Fruit fly (Drosophila melanogaster) whole organism, embryonic: ENCODE measurements around the gene CG4101.

Source experiments
- B-H2 ChIP-seq: fragments of 200-800 bp; sonication (Bioruptor generic); optimal IDR thresholded peaks from 2 replicates; lab custom pipeline; 2018; ENCODE audit warnings: missing biosample characterization, mild to moderate bottlenecking, missing genetic modification characterization
- BtbVII ChIP-seq: fragments of 200-800 bp; sonication (Bioruptor generic); optimal IDR thresholded peaks from 3 replicates; lab custom pipeline; 2017; ENCODE audit warnings: missing biosample characterization, mild to moderate bottlenecking, missing genetic modification characterization
- Bteb2 ChIP-seq: fragments of 200-800 bp; sonication (Bioruptor generic); optimal IDR thresholded peaks from 2 replicates; lab custom pipeline; 2016; ENCODE audit warnings: missing biosample characterization, missing genetic modification characterization
- CG11504 ChIP-seq: fragments of 200-800 bp; sonication (Bioruptor generic); optimal IDR thresholded peaks from 3 replicates; lab custom pipeline; 2019; ENCODE audit warnings: missing biosample characterization, mild to moderate bottlenecking, missing genetic modification characterization, moderate library complexity
- CG12104 ChIP-seq: fragments of 200-800 bp; sonication (Bioruptor generic); optimal IDR thresholded peaks from 3 replicates; lab custom pipeline; 2016; ENCODE audit warnings: missing biosample characterization, missing genetic modification characterization
- CG12155 ChIP-seq: fragments of 200-800 bp; sonication (Bioruptor generic); optimal IDR thresholded peaks from 3 replicates; lab custom pipeline; 2016; ENCODE audit warnings: missing biosample characterization, missing genetic modification characterization
- CG13287 ChIP-seq: fragments of 200-800 bp; sonication (Bioruptor generic); IDR thresholded peaks from 2 replicates; pipeline ENCODE4 v1.3.6; 2022; ENCODE audit warnings: missing biosample characterization, missing genetic modification characterization; ENCODE audit not compliant: partially characterized antibody
- CG13424 ChIP-seq: fragments of 200-800 bp; sonication (Bioruptor generic); optimal IDR thresholded peaks from 2 replicates; lab custom pipeline; 2019; ENCODE audit warnings: missing biosample characterization, mild to moderate bottlenecking, missing genetic modification characterization, moderate library complexity
- CG14050 ChIP-seq: fragments of 200-800 bp; sonication (Bioruptor generic); IDR thresholded peaks from 3 replicates; pipeline ENCODE4 v1.3.6; 2022; ENCODE audit warnings: missing biosample characterization, missing genetic modification characterization
- CG14667 ChIP-seq: fragments of 200-800 bp; sonication (Bioruptor generic); IDR thresholded peaks from 2 replicates; pipeline ENCODE4 v1.3.6; 2022; ENCODE audit warnings: missing biosample characterization, missing genetic modification characterization
- CG14710 ChIP-seq: fragments of 200-800 bp; sonication (Bioruptor generic); optimal IDR thresholded peaks from 3 replicates; lab custom pipeline; 2019; ENCODE audit warnings: missing biosample characterization, mild to moderate bottlenecking, missing genetic modification characterization, moderate library complexity
- CG15514 ChIP-seq: fragments of 200-800 bp; sonication (Bioruptor generic); optimal IDR thresholded peaks from 3 replicates; lab custom pipeline; 2017; ENCODE audit warnings: missing biosample characterization, missing genetic modification characterization, mild to moderate bottlenecking, moderate library complexity, missing genetic modification reagents
- CG15601 ChIP-seq: fragments of 200-800 bp; sonication (Bioruptor generic); optimal IDR thresholded peaks from 3 replicates; lab custom pipeline; 2019; ENCODE audit warnings: missing biosample characterization, mild to moderate bottlenecking, missing genetic modification characterization, moderate library complexity
- CG17568 ChIP-seq: fragments of 200-800 bp; sonication (Bioruptor generic); optimal IDR thresholded peaks from 2 replicates; lab custom pipeline; 2018; ENCODE audit warnings: missing biosample characterization, mild to moderate bottlenecking, missing genetic modification characterization, moderate library complexity
- CG2129 ChIP-seq: fragments of 200-800 bp; sonication (Bioruptor generic); IDR thresholded peaks from 2 replicates; pipeline ENCODE4 v1.3.6; 2022; ENCODE audit warnings: missing biosample characterization, missing genetic modification characterization; ENCODE audit not compliant: partially characterized antibody
- CG30403 ChIP-seq: fragments of 200-800 bp; sonication (Bioruptor generic); optimal IDR thresholded peaks from 3 replicates; lab custom pipeline; 2016; ENCODE audit warnings: missing biosample characterization, missing genetic modification characterization
- CG34224 ChIP-seq: fragments of 200-800 bp; sonication (Bioruptor generic); IDR thresholded peaks from 3 replicates; pipeline ENCODE4 v1.3.6; 2022; ENCODE audit warnings: missing biosample characterization, missing genetic modification characterization; ENCODE audit not compliant: partially characterized antibody
- CG34422 ChIP-seq: fragments of 200-800 bp; sonication (Bioruptor generic); IDR thresholded peaks from 3 replicates; pipeline ENCODE4 v1.3.6; 2022; ENCODE audit warnings: missing biosample characterization, missing genetic modification characterization
- CG42726 ChIP-seq: fragments of 200-800 bp; sonication (Bioruptor generic); IDR thresholded peaks from 2 replicates; pipeline ENCODE4 v1.3.6; 2022; ENCODE audit warnings: missing biosample characterization, missing genetic modification characterization; ENCODE audit not compliant: partially characterized antibody
- CG4424 ChIP-seq: fragments of 200-800 bp; sonication (Bioruptor generic); optimal IDR thresholded peaks from 3 replicates; lab custom pipeline; 2016; ENCODE audit warnings: missing biosample characterization, missing genetic modification characterization
- CG4854 ChIP-seq: fragments of 200-800 bp; sonication (Bioruptor generic); optimal IDR thresholded peaks from 2 replicates; lab custom pipeline; 2016; ENCODE audit warnings: missing biosample characterization, missing genetic modification characterization, inconsistent platforms
- CG8290 ChIP-seq, 3 experiments: fragments of 200-800 bp; sonication (Bioruptor generic); optimal IDR thresholded peaks; 2 replicates each; lab custom pipeline; 2016 to 2019; ENCODE audit warnings: missing biosample characterization in 3 of 3, missing genetic modification characterization in 3 of 3, mild to moderate bottlenecking in 2 of 3, moderate library complexity in 1 of 3
- CG9215 ChIP-seq: fragments of 200-800 bp; sonication (Bioruptor generic); IDR thresholded peaks from 2 replicates; pipeline ENCODE4 v1.3.6; 2022; ENCODE audit warnings: missing biosample characterization, missing genetic modification characterization
- CG9437 ChIP-seq: fragments of 200-800 bp; sonication (Bioruptor generic); optimal IDR thresholded peaks from 2 replicates; lab custom pipeline; 2018; ENCODE audit warnings: missing biosample characterization, mild to moderate bottlenecking, missing genetic modification characterization
- CHES-1-like ChIP-seq: fragments of 200-800 bp; sonication (Bioruptor generic); optimal IDR thresholded peaks from 2 replicates; lab custom pipeline; 2016; ENCODE audit warnings: missing biosample characterization, missing genetic modification characterization
- CTCF ChIP-seq: fragments of 200-800 bp; sonication (Bioruptor generic); optimal IDR thresholded peaks from 2 replicates; lab custom pipeline; 2017; ENCODE audit warnings: missing biosample characterization, mild to moderate bottlenecking, missing genetic modification characterization, moderate library complexity
- E2f2 ChIP-seq: fragments of 200-800 bp; sonication (Bioruptor generic); IDR thresholded peaks from 2 replicates; pipeline ENCODE4 v1.3.6; 2022; ENCODE audit warnings: missing biosample characterization, missing genetic modification characterization
- Elba2 ChIP-seq: fragments of 200-800 bp; sonication (Bioruptor generic); optimal IDR thresholded peaks from 3 replicates; lab custom pipeline; 2016; ENCODE audit warnings: missing biosample characterization, missing genetic modification characterization
- Mes4 ChIP-seq: fragments of 200-800 bp; sonication (Bioruptor generic); optimal IDR thresholded peaks from 2 replicates; lab custom pipeline; 2016; ENCODE audit warnings: missing biosample characterization, missing genetic modification characterization
- Myb ChIP-seq: fragments of 200-800 bp; sonication (Bioruptor generic); optimal IDR thresholded peaks from 2 replicates; lab custom pipeline; 2016; ENCODE audit warnings: missing biosample characterization, missing genetic modification characterization
- NC2α ChIP-seq: fragments of 200-800 bp; sonication (Bioruptor generic); optimal IDR thresholded peaks from 2 replicates; lab custom pipeline; 2016; ENCODE audit warnings: missing biosample characterization, missing genetic modification characterization
- Nf-YC ChIP-seq: fragments of 200-800 bp; optimal IDR thresholded peaks from 3 replicates; lab custom pipeline; 2019; ENCODE audit warnings: missing biosample characterization, mild to moderate bottlenecking, missing genetic modification characterization, moderate library complexity
- PHDP ChIP-seq: fragments of 200-800 bp; sonication (Bioruptor generic); optimal IDR thresholded peaks from 3 replicates; lab custom pipeline; 2018; ENCODE audit warnings: missing biosample characterization, mild to moderate bottlenecking, missing genetic modification characterization, moderate library complexity
- Scr ChIP-seq: fragments of 200-800 bp; sonication (Bioruptor generic); IDR thresholded peaks from 2 replicates; pipeline ENCODE4 v1.3.6; 2022; ENCODE audit warnings: missing biosample characterization, missing genetic modification characterization; ENCODE audit not compliant: partially characterized antibody
- Sry-δ ChIP-seq: fragments of 200-800 bp; sonication (Bioruptor generic); optimal IDR thresholded peaks from 2 replicates; lab custom pipeline; 2016; ENCODE audit warnings: missing biosample characterization, missing genetic modification characterization
- aop ChIP-seq: fragments of 200-800 bp; sonication (Bioruptor generic); IDR thresholded peaks from 2 replicates; pipeline ENCODE4 v1.3.6; 2022; ENCODE audit warnings: missing biosample characterization, missing genetic modification characterization
- br ChIP-seq: fragments of >200 bp; optimal IDR thresholded peaks from 2 replicates; lab custom pipeline; 2017
- chif ChIP-seq, 2 experiments: fragments of 200-800 bp; sonication (Bioruptor generic); optimal IDR thresholded peaks; 3 replicates each; lab custom pipeline; 2016; ENCODE audit warnings: missing biosample characterization in 2 of 2, missing genetic modification characterization in 2 of 2
- dpn ChIP-seq, 2 experiments: fragments of 200-800 bp; sonication (Bioruptor generic); optimal IDR thresholded peaks; 3 replicates each; lab custom pipeline; 2016; ENCODE audit warnings: missing biosample characterization in 2 of 2, missing genetic modification characterization in 2 of 2
- exex ChIP-seq: fragments of 200-800 bp; sonication (Bioruptor generic); optimal IDR thresholded peaks from 4 replicates; lab custom pipeline; 2018; ENCODE audit warnings: missing biosample characterization, mild to moderate bottlenecking, missing genetic modification characterization, moderate library complexity
- hbn ChIP-seq: fragments of 200-800 bp; sonication (Bioruptor generic); IDR thresholded peaks from 2 replicates; pipeline ENCODE4 v1.3.6; 2022; ENCODE audit warnings: missing biosample characterization, missing genetic modification characterization; ENCODE audit not compliant: partially characterized antibody
- knrl ChIP-seq: fragments of 200-800 bp; sonication (Bioruptor generic); IDR thresholded peaks from 3 replicates; pipeline ENCODE4 v1.3.6; 2022; ENCODE audit warnings: missing biosample characterization, missing genetic modification characterization; ENCODE audit not compliant: partially characterized antibody
- nerfin-1 ChIP-seq: fragments of 200-800 bp; sonication (Bioruptor generic); optimal IDR thresholded peaks from 3 replicates; lab custom pipeline; 2019; ENCODE audit warnings: missing biosample characterization, mild to moderate bottlenecking, missing genetic modification characterization, moderate library complexity
- phol ChIP-seq: fragments of 200-800 bp; sonication (Bioruptor generic); optimal IDR thresholded peaks from 3 replicates; lab custom pipeline; 2018; ENCODE audit warnings: missing biosample characterization, mild to moderate bottlenecking, missing genetic modification characterization, moderate library complexity
- pnt ChIP-seq: fragments of 200-800 bp; sonication (Bioruptor generic); optimal IDR thresholded peaks from 3 replicates; lab custom pipeline; 2016; ENCODE audit warnings: missing biosample characterization, missing genetic modification characterization
- shn ChIP-seq: fragments of 200-800 bp; sonication (Bioruptor generic); optimal IDR thresholded peaks from 3 replicates; lab custom pipeline; 2016; ENCODE audit warnings: missing biosample characterization, missing genetic modification characterization
- slp2 ChIP-seq: fragments of 200-800 bp; sonication (Bioruptor generic); optimal IDR thresholded peaks from 2 replicates; lab custom pipeline; 2016; ENCODE audit warnings: missing biosample characterization, missing genetic modification characterization
- stc ChIP-seq: fragments of 200-800 bp; sonication (Bioruptor generic); IDR thresholded peaks from 2 replicates; pipeline ENCODE4 v1.3.6; 2022; ENCODE audit warnings: missing biosample characterization, missing genetic modification characterization
- tin ChIP-seq: fragments of 200-800 bp; sonication (Bioruptor generic); optimal IDR thresholded peaks from 3 replicates; lab custom pipeline; 2016; ENCODE audit warnings: missing biosample characterization, missing genetic modification characterization

The CG4101 gene

dm6 chr3L:16574307-16574946, 37.9 kb upstream of the CG4101 start, which contains the start of gene mbf1 (continued):
- TF ChIP-seq CG12104 (GFP tag; lab: Kevin White, UChicago) (peak; percentile 31), CG4424 (GFP tag; lab: Kevin White, UChicago) (peak; percentile 9), aop (GFP tag; lab: Robert Waterston, UW) (no peak), CG15601 (tag; lab: Kevin White, UChicago) (peak; percentile 21), CG30403 (GFP tag; lab: Kevin White, UChicago) (peak; percentile 27), CG14050 (GFP tag; lab: Robert Waterston, UW) (no peak), CG13287 (GFP tag; lab: Robert Waterston, UW) (peak; percentile 75), CG9215 (GFP tag; lab: Robert Waterston, UW) (no peak), shn (GFP tag; lab: Kevin White, UChicago) (peak; percentile 5), Sry-δ (GFP tag; lab: Kevin White, UChicago) (peak; percentile 79), chif (GFP tag; optimal IDR thresholded peaks at IDR 0.05; lab: Kevin White, UChicago) (peak in 1 of 2 experiments; percentile 8), stc (no peak), BtbVII (GFP tag; lab: Kevin White, UChicago) (peak; percentile 15), CG8290 (GFP tag; optimal IDR thresholded peaks at IDR 0.05; lab: Kevin White, UChicago) (no peak), CG8290 (tag; optimal IDR thresholded peaks at IDR 0.05; lab: Kevin White, UChicago) (peak; percentile 7 to 39), CG4854 (GFP tag; lab: Kevin White, UChicago) (peak; percentile 12), Bteb2 (GFP tag; lab: Kevin White, UChicago) (peak; percentile 6), CG42726 (0 out of 2 replicates have a peak, but pooled peaks have one; percentile 31), slp2 (GFP tag; lab: Kevin White, UChicago) (peak; percentile 20), CG14710 (tag; lab: Kevin White, UChicago) (peak; percentile 78), B-H2 (peak; percentile 24), Scr (GFP tag; lab: Robert Waterston, UW) (peak; percentile 66), Mes4 (GFP tag; lab: Kevin White, UChicago) (peak; percentile 2), CG15514 (GFP tag; lab: Kevin White, UChicago) (peak; percentile 63), CTCF (GFP tag; lab: Kevin White, UChicago) (peak; percentile 32), CG12155 (GFP tag; lab: Kevin White, UChicago) (peak; percentile 20), CHES-1-like (peak; percentile 51), E2f2 (GFP tag; lab: Robert Waterston, UW) (peak; percentile 69), NC2α (GFP tag; lab: Kevin White, UChicago) (no peak), CG13424 (tag; lab: Kevin White, UChicago) (peak; percentile 18), exex (tag; lab: Kevin White, UChicago) (peak; percentile 2), Myb (peak; percentile 72), Nf-YC (tag; lab: Kevin White, UChicago) (peak; percentile 55), pnt (GFP tag; lab: Kevin White, UChicago) (peak; percentile 22), CG9437 (GFP tag; lab: Kevin White, UChicago) (peak; percentile 62), CG17568 (GFP tag; lab: Kevin White, UChicago) (peak; percentile 22), CG14667 (GFP tag; lab: Robert Waterston, UW) (no peak), CG34422 (peak; percentile 27; the same call in 1 of the 3 replicates), nerfin-1 (tag; lab: Kevin White, UChicago) (peak; percentile 92), Elba2 (GFP tag; lab: Kevin White, UChicago) (peak; percentile 3), dpn (GFP tag; optimal IDR thresholded peaks at IDR 0.05; lab: Kevin White, UChicago) (peak in 1 of 2 experiments; percentile 4), hbn (GFP tag; lab: Robert Waterston, UW) (peak; percentile 49; the same call in 1 of the 2 replicates), CG2129 (GFP tag; lab: Robert Waterston, UW) (no peak), CG34224 (GFP tag; lab: Robert Waterston, UW) (peak; percentile 66), br (lab: Kevin White, UChicago) (no peak), tin (GFP tag; lab: Kevin White, UChicago) (peak; percentile 31), CG11504 (peak; percentile 27), phol (tag; lab: Kevin White, UChicago) (peak; percentile 62), knrl (GFP tag; lab: Robert Waterston, UW) (peak; percentile 51; the same call in 2 of the 3 replicates), PHDP (peak; percentile 40)
